Fruit fly (Drosophila melanogaster): ENCODE data around the gene ImpL2.

dm6 chr3L:4209731-4210130, 26.2 kb downstream of the ImpL2 start:
- no peak for TF ChIP-seq CTCF (optimal IDR thresholded peaks at IDR 0.05)
- TF ChIP-seq CG8478 (optimal IDR thresholded peaks at IDR 0.05) = no peak
